Worm (Caenorhabditis elegans) whole organism, early embryonic: Measurements from ENCODE around the gene ehbp-1.

Experiments used
- F13C5.2 ChIP-seq: sonication (generic microtip); optimal IDR thresholded peaks from 2 replicates; lab custom pipeline; 2017; ENCODE audit warnings: mild to moderate bottlenecking, missing genetic modification characterization, inconsistent platforms, missing compliant biosample characterization
- aly-1 ChIP-seq: sonication (generic microtip); optimal IDR thresholded peaks from 2 replicates; lab custom pipeline; 2016; ENCODE audit warnings: missing genetic modification characterization, missing compliant biosample characterization
- ama-1 ChIP-seq: fragments of 150-350 bp; optimal IDR thresholded peaks from 2 replicates; lab custom pipeline; 2014
- ceh-13 ChIP-seq: fragments of 200-800 bp; sonication (Bioruptor generic); optimal IDR thresholded peaks from 2 replicates; lab custom pipeline; 2018; ENCODE audit warnings: mild to moderate bottlenecking, missing genetic modification characterization, missing compliant biosample characterization
- ets-7 ChIP-seq: sonication (generic microtip); optimal IDR thresholded peaks from 2 replicates; lab custom pipeline; 2016; ENCODE audit warnings: missing genotype, missing genetic modification characterization, missing compliant biosample characterization
- flt-1 ChIP-seq: fragments of 200-800 bp; sonication (Bioruptor generic); IDR thresholded peaks from 2 replicates; pipeline ENCODE4 v1.3.6; 2022; ENCODE audit warnings: missing genetic modification characterization, missing compliant biosample characterization
- hmbx-1 ChIP-seq: sonication (generic microtip); optimal IDR thresholded peaks from 2 replicates; lab custom pipeline; 2016; ENCODE audit warnings: mild to moderate bottlenecking, missing genetic modification characterization, missing compliant biosample characterization
- hmg-4 ChIP-seq: fragments of 200-800 bp; sonication (Bioruptor generic); optimal IDR thresholded peaks from 2 replicates; lab custom pipeline; 2018; ENCODE audit warnings: mild to moderate bottlenecking, missing genetic modification characterization, missing compliant biosample characterization
- hnd-1 ChIP-seq: sonication (generic microtip); optimal IDR thresholded peaks from 2 replicates; lab custom pipeline; 2016; ENCODE audit warnings: missing genetic modification characterization, missing compliant biosample characterization
- sea-1 ChIP-seq: fragments of 200-800 bp; sonication (Bioruptor generic); conservative IDR thresholded peaks from 2 replicates; pipeline ENCODE4 v1.3.6; 2022; ENCODE audit warnings: missing genetic modification characterization, missing compliant biosample characterization
- tbx-11 ChIP-seq: fragments of 200-800 bp; sonication (Bioruptor generic); IDR thresholded peaks from 2 replicates; pipeline ENCODE4 v1.3.6; 2022; ENCODE audit warnings: missing genetic modification characterization, missing compliant biosample characterization
- tbx-37 ChIP-seq: fragments of 200-800 bp; sonication (Bioruptor generic); conservative IDR thresholded peaks from 2 replicates; pipeline ENCODE4 v1.3.6; 2022; ENCODE audit warnings: missing genetic modification reagents, missing genetic modification characterization, missing compliant biosample characterization
- tra-4 ChIP-seq: sonication (generic microtip); optimal IDR thresholded peaks from 2 replicates; lab custom pipeline; 2017; ENCODE audit warnings: missing genetic modification characterization, missing compliant biosample characterization

ce11 chrV:9531477-9531876 is 19.0 kb upstream of the ehbp-1 start, which contains the start of the genes C50F4.10 and pfk-1.2:
- TF ChIP-seq aly-1 (tag; lab: Kevin White, UChicago) (no peak), ets-7 (tag; lab: Kevin White, UChicago) (no peak), flt-1 (no peak), tbx-37 (no peak), ama-1 (lab: Kevin White, UChicago) (no peak), F13C5.2 (tag; lab: Kevin White, UChicago) (no peak), hmbx-1 (tag; lab: Kevin White, UChicago) (no peak), hnd-1 (tag; lab: Kevin White, UChicago) (no peak), sea-1 (no peak), hmg-4 (no peak), tbx-11 (GFP tag; lab: Robert Waterston, UW) (no peak), tra-4 (tag; lab: Kevin White, UChicago) (no peak), ceh-13 (GFP tag; lab: Kevin White, UChicago) (no peak)
